Fruit fly (Drosophila melanogaster): ENCODE results near the gene CG3808.
A peak's percentile ranks its signal among the peaks of the same experiment; 100 is the strongest.

Gene CG3808

dm6 chr3L:19027172-19027571 is 26.8 kb upstream of the CG3808 start (continued):
- TF ChIP-seq Side (GFP tag; optimal IDR thresholded peaks at IDR 0.05) = no peak
- TF ChIP-seq CG10366 (GFP tag; IDR thresholded peaks at IDR 0.05) = no peak
- TF ChIP-seq CG4424 (GFP tag; optimal IDR thresholded peaks at IDR 0.05) = no peak
- no peak for TF ChIP-seq Mrtf (GFP tag; IDR thresholded peaks at IDR 0.05)
- no peak for TF ChIP-seq ewg (GFP tag; optimal IDR thresholded peaks at IDR 0.05)
- TF ChIP-seq Ets97D (GFP tag; optimal IDR thresholded peaks at IDR 0.05) = no peak
- no peak for TF ChIP-seq otp (GFP tag; IDR thresholded peaks at IDR 0.05)
- no peak for TF ChIP-seq Optix (GFP tag; IDR thresholded peaks at IDR 0.05)
- TF ChIP-seq emc (GFP tag; optimal IDR thresholded peaks at IDR 0.05) = no peak
- no peak for TF ChIP-seq CG8924 (tag; optimal IDR thresholded peaks at IDR 0.05)
- peak; percentile 22 for TF ChIP-seq CG7556 (GFP tag; optimal IDR thresholded peaks at IDR 0.05)
- TF ChIP-seq CG14965 (GFP tag; optimal IDR thresholded peaks at IDR 0.05; ENCODE audit: borderline replicate concordance) = no peak
- no peak for TF ChIP-seq CG2875 (GFP tag; optimal IDR thresholded peaks at IDR 0.05)
- TF ChIP-seq CG7839 (tag; optimal IDR thresholded peaks at IDR 0.05) = peak; percentile 21
- no peak for TF ChIP-seq Dfd (GFP tag; optimal IDR thresholded peaks at IDR 0.05)
- TF ChIP-seq nom (GFP tag; optimal IDR thresholded peaks at IDR 0.05) = no peak
- no peak for TF ChIP-seq oc (tag; optimal IDR thresholded peaks at IDR 0.05)
- no peak for TF ChIP-seq danr (GFP tag; IDR thresholded peaks at IDR 0.05)
- TF ChIP-seq luna (GFP tag; optimal IDR thresholded peaks at IDR 0.05) = no peak
- no peak for TF ChIP-seq Doc3 (GFP tag; IDR thresholded peaks at IDR 0.05; ENCODE audit: partially characterized antibody)
- no peak for TF ChIP-seq CG31441 (GFP tag; IDR thresholded peaks at IDR 0.05)
- TF ChIP-seq rib (GFP tag; IDR thresholded peaks at IDR 0.05) = no peak
- TF ChIP-seq org-1 (GFP tag; optimal IDR thresholded peaks at IDR 0.05) = no peak
- no peak for TF ChIP-seq Doc2 (GFP tag; IDR thresholded peaks at IDR 0.05)
- no peak for TF ChIP-seq sens-2 (GFP tag; IDR thresholded peaks at IDR 0.05)
- no peak for TF ChIP-seq Taf1 (GFP tag; IDR thresholded peaks at IDR 0.05)
- no peak for TF ChIP-seq Neu2 (GFP tag; optimal IDR thresholded peaks at IDR 0.05; ENCODE audit: borderline replicate concordance)
- peak; percentile 6 for TF ChIP-seq Meics (GFP tag; optimal IDR thresholded peaks at IDR 0.05)
- TF ChIP-seq nmo (GFP tag; optimal IDR thresholded peaks at IDR 0.05) = peak; percentile 8
- peak; percentile 35 for TF ChIP-seq CG11504 (tag; optimal IDR thresholded peaks at IDR 0.05)
- no peak for TF ChIP-seq lmd (GFP tag; IDR thresholded peaks at IDR 0.05)
- no peak for TF ChIP-seq gce (GFP tag; IDR thresholded peaks at IDR 0.05)
- no peak for TF ChIP-seq CG4328 (GFP tag; optimal IDR thresholded peaks at IDR 0.05)
- TF ChIP-seq Deaf1 (tag; optimal IDR thresholded peaks at IDR 0.05) = no peak
- TF ChIP-seq Nf-YC (tag; optimal IDR thresholded peaks at IDR 0.05) = no peak
- peak; percentile 10 for TF ChIP-seq Sox102F (GFP tag; optimal IDR thresholded peaks at IDR 0.05)
- no peak for TF ChIP-seq Tbp (GFP tag; optimal IDR thresholded peaks at IDR 0.05)
- no peak for TF ChIP-seq Mad (GFP tag; optimal IDR thresholded peaks at IDR 0.05)
- no peak for TF ChIP-seq C15 (GFP tag; IDR thresholded peaks at IDR 0.05)
- TF ChIP-seq hb (GFP tag; IDR thresholded peaks at IDR 0.05; ENCODE audit: partially characterized antibody) = no peak
- TF ChIP-seq dmrt99B (tag; optimal IDR thresholded peaks at IDR 0.05) = peak; percentile 51
- no peak for TF ChIP-seq CG12659 (GFP tag; optimal IDR thresholded peaks at IDR 0.05)
- no peak for TF ChIP-seq CG6689 (GFP tag; IDR thresholded peaks at IDR 0.05)
- no peak for TF ChIP-seq Lpt (GFP tag; optimal IDR thresholded peaks at IDR 0.05)
- TF ChIP-seq Asciz (GFP tag; optimal IDR thresholded peaks at IDR 0.05) = peak; percentile 12
- TF ChIP-seq Mes4 (GFP tag; optimal IDR thresholded peaks at IDR 0.05) = no peak
- TF ChIP-seq Dek (tag; optimal IDR thresholded peaks at IDR 0.05) = no peak
- no peak for TF ChIP-seq Camta (GFP tag; optimal IDR thresholded peaks at IDR 0.05)
- TF ChIP-seq CG1529 (GFP tag; optimal IDR thresholded peaks at IDR 0.05) = no peak
- TF ChIP-seq Ssrp (tag; optimal IDR thresholded peaks at IDR 0.05) = no peak
- no peak for TF ChIP-seq D19B (GFP tag; optimal IDR thresholded peaks at IDR 0.05)
- TF ChIP-seq Nf-YB (GFP tag; optimal IDR thresholded peaks at IDR 0.05) = no peak
